Fruit fly (Drosophila melanogaster) whole organism, embryonic: ENCODE results near the gene mRpS31.

ENCODE experiments used
- ATbp ChIP-seq: fragments of 200-800 bp; sonication (Bioruptor generic); optimal IDR thresholded peaks from 2 replicates; lab custom pipeline; 2017; ENCODE audit warnings: missing biosample characterization, mild to moderate bottlenecking, missing genetic modification characterization, missing genetic modification reagents
- Abd-B ChIP-seq: fragments of 200-800 bp; sonication (Bioruptor generic); optimal IDR thresholded peaks from 2 replicates; lab custom pipeline; 2018; ENCODE audit warnings: missing biosample characterization, mild to moderate bottlenecking, missing genetic modification characterization, moderate library complexity
- Antp ChIP-seq: fragments of 200-800 bp; sonication (Bioruptor generic); optimal IDR thresholded peaks from 3 replicates; lab custom pipeline; 2016; ENCODE audit warnings: missing biosample characterization, missing genetic modification characterization
- BtbVII ChIP-seq: fragments of 200-800 bp; sonication (Bioruptor generic); optimal IDR thresholded peaks from 3 replicates; lab custom pipeline; 2017; ENCODE audit warnings: missing biosample characterization, mild to moderate bottlenecking, missing genetic modification characterization
- Bteb2 ChIP-seq: fragments of 200-800 bp; sonication (Bioruptor generic); optimal IDR thresholded peaks from 2 replicates; lab custom pipeline; 2016; ENCODE audit warnings: missing biosample characterization, missing genetic modification characterization
- CG10565 ChIP-seq: fragments of 200-800 bp; sonication (Bioruptor generic); optimal IDR thresholded peaks from 3 replicates; lab custom pipeline; 2016; ENCODE audit warnings: missing biosample characterization, mild to moderate bottlenecking, missing genetic modification characterization
- CG11456 ChIP-seq: fragments of 200-800 bp; sonication (Bioruptor generic); IDR thresholded peaks from 3 replicates; pipeline ENCODE4 v1.3.6; 2022; ENCODE audit warnings: missing biosample characterization, missing genetic modification characterization
- CG11723 ChIP-seq: fragments of 200-800 bp; sonication (Bioruptor generic); optimal IDR thresholded peaks from 2 replicates; lab custom pipeline; 2017; ENCODE audit warnings: missing biosample characterization, mild to moderate bottlenecking, missing genetic modification characterization
- CG12155 ChIP-seq: fragments of 200-800 bp; sonication (Bioruptor generic); optimal IDR thresholded peaks from 3 replicates; lab custom pipeline; 2016; ENCODE audit warnings: missing biosample characterization, missing genetic modification characterization
- CG13894 ChIP-seq: fragments of 200-800 bp; sonication (Bioruptor generic); optimal IDR thresholded peaks from 3 replicates; lab custom pipeline; 2018; ENCODE audit warnings: missing biosample characterization, mild to moderate bottlenecking, missing genetic modification characterization, moderate library complexity
- CG15011 ChIP-seq: fragments of 200-800 bp; sonication (Bioruptor generic); optimal IDR thresholded peaks from 3 replicates; lab custom pipeline; 2018; ENCODE audit warnings: missing biosample characterization, mild to moderate bottlenecking, missing genetic modification characterization
- CG16779 ChIP-seq: fragments of 200-800 bp; sonication (Bioruptor generic); IDR thresholded peaks from 2 replicates; pipeline ENCODE4 v1.3.6; 2022; ENCODE audit warnings: missing biosample characterization, missing genetic modification characterization
- CG18599 ChIP-seq: fragments of 200-800 bp; sonication (Bioruptor generic); optimal IDR thresholded peaks from 3 replicates; lab custom pipeline; 2017; ENCODE audit warnings: missing biosample characterization, missing genetic modification characterization, mild to moderate bottlenecking, moderate library complexity, missing genetic modification reagents
- CG2678 ChIP-seq: fragments of 200-800 bp; sonication (Bioruptor generic); optimal IDR thresholded peaks from 3 replicates; lab custom pipeline; 2019; ENCODE audit warnings: missing biosample characterization, mild to moderate bottlenecking, missing genetic modification characterization, moderate library complexity
- CG34376 ChIP-seq: fragments of 200-800 bp; sonication (Bioruptor generic); optimal IDR thresholded peaks from 2 replicates; lab custom pipeline; 2018; ENCODE audit warnings: missing biosample characterization, mild to moderate bottlenecking, missing genetic modification characterization
- CG34422 ChIP-seq: fragments of 200-800 bp; sonication (Bioruptor generic); IDR thresholded peaks from 3 replicates; pipeline ENCODE4 v1.3.6; 2022; ENCODE audit warnings: missing biosample characterization, missing genetic modification characterization
- CG9609 ChIP-seq: fragments of 200-800 bp; sonication (Bioruptor generic); optimal IDR thresholded peaks from 3 replicates; lab custom pipeline; 2016; ENCODE audit warnings: missing biosample characterization, missing genetic modification characterization
- D19B ChIP-seq: fragments of 200-800 bp; sonication (Bioruptor generic); optimal IDR thresholded peaks from 2 replicates; lab custom pipeline; 2017; ENCODE audit warnings: missing biosample characterization, mild to moderate bottlenecking, missing genetic modification characterization
- Dbx ChIP-seq: fragments of 200-800 bp; sonication (Bioruptor generic); IDR thresholded peaks from 3 replicates; pipeline ENCODE4 v1.3.6; 2022; ENCODE audit warnings: missing biosample characterization, missing genetic modification characterization
- HHEX ChIP-seq: fragments of 200-800 bp; sonication (Bioruptor generic); optimal IDR thresholded peaks from 3 replicates; lab custom pipeline; 2017; ENCODE audit warnings: missing biosample characterization, mild to moderate bottlenecking, missing genetic modification characterization, missing genetic modification reagents
- HLH3B ChIP-seq: fragments of 200-800 bp; sonication (Bioruptor generic); IDR thresholded peaks from 2 replicates; pipeline ENCODE4 v1.3.6; 2022; ENCODE audit warnings: missing biosample characterization, missing genetic modification characterization
- HLH54F ChIP-seq: fragments of 200-800 bp; sonication (Bioruptor generic); optimal IDR thresholded peaks from 3 replicates; lab custom pipeline; 2016; ENCODE audit warnings: missing biosample characterization, missing genetic modification characterization
- Hr3 ChIP-seq: fragments of 200-800 bp; sonication (Bioruptor generic); optimal IDR thresholded peaks from 3 replicates; lab custom pipeline; 2016; ENCODE audit warnings: missing biosample characterization, missing genetic modification characterization
- Lhr ChIP-seq: fragments of 200-800 bp; sonication (Bioruptor generic); optimal IDR thresholded peaks from 3 replicates; lab custom pipeline; 2017; ENCODE audit warnings: mild to moderate bottlenecking, missing biosample characterization, missing genetic modification reagents, missing genetic modification characterization
- Lim3 ChIP-seq: fragments of 200-800 bp; sonication (Bioruptor generic); IDR thresholded peaks from 2 replicates; pipeline ENCODE4 v1.3.6; 2022; ENCODE audit warnings: missing biosample characterization, missing genetic modification characterization
- MBD-R2 ChIP-seq: fragments of 200-800 bp; sonication (Bioruptor generic); IDR thresholded peaks from 2 replicates; pipeline ENCODE4 v1.3.6; 2022; ENCODE audit warnings: missing biosample characterization, missing genetic modification characterization
- Med ChIP-seq: fragments of 200-800 bp; sonication (Bioruptor generic); peaks from one replicate; lab custom pipeline; 2016; ENCODE audit warnings: missing biosample characterization, missing genetic modification characterization, mild to moderate bottlenecking, inconsistent platforms, moderate library complexity
- Nf-YB ChIP-seq: fragments of 200-800 bp; sonication (Bioruptor generic); optimal IDR thresholded peaks from 3 replicates; lab custom pipeline; 2019; ENCODE audit warnings: missing biosample characterization, mild to moderate bottlenecking, missing genetic modification characterization, moderate library complexity
- ab ChIP-seq: fragments of 200-800 bp; sonication (Bioruptor generic); optimal IDR thresholded peaks from 2 replicates; lab custom pipeline; 2016; ENCODE audit warnings: missing biosample characterization, missing genetic modification characterization
- ap ChIP-seq: fragments of 200-800 bp; sonication (Bioruptor generic); IDR thresholded peaks from 2 replicates; pipeline ENCODE4 v1.3.6; 2022; ENCODE audit warnings: missing biosample characterization, missing genetic modification characterization
- crol ChIP-seq: fragments of 200-800 bp; sonication (Bioruptor generic); IDR thresholded peaks from 2 replicates; pipeline ENCODE4 v1.3.6; 2022; ENCODE audit warnings: missing biosample characterization, missing genetic modification characterization
- danr ChIP-seq: fragments of 200-800 bp; sonication (Bioruptor generic); IDR thresholded peaks from 2 replicates; pipeline ENCODE4 v1.3.6; 2022; ENCODE audit warnings: missing biosample characterization, missing genetic modification characterization
- disco-r ChIP-seq: fragments of 200-800 bp; sonication (Bioruptor generic); optimal IDR thresholded peaks from 2 replicates; lab custom pipeline; 2016; ENCODE audit warnings: missing biosample characterization, missing genetic modification characterization
- eve ChIP-seq, 2 experiments: fragments of >200 bp; optimal IDR thresholded peaks; 2 replicates each; lab custom pipeline; 2017; ENCODE audit warnings: missing biosample characterization in 2 of 2, missing genetic modification characterization in 2 of 2
- ftz-f1 ChIP-seq: fragments of 200-800 bp; sonication (Bioruptor generic); optimal IDR thresholded peaks from 2 replicates; lab custom pipeline; 2016; ENCODE audit warnings: missing biosample characterization, missing genetic modification characterization
- gcm ChIP-seq: fragments of 200-800 bp; sonication (Bioruptor generic); optimal IDR thresholded peaks from 2 replicates; lab custom pipeline; 2019; ENCODE audit warnings: missing biosample characterization, mild to moderate bottlenecking, missing genetic modification characterization, moderate library complexity
- gfzf ChIP-seq: fragments of 200-800 bp; sonication (Bioruptor generic); optimal IDR thresholded peaks from 2 replicates; lab custom pipeline; 2016; ENCODE audit warnings: missing biosample characterization, mild to moderate bottlenecking, missing genetic modification characterization, moderate library complexity
- grn ChIP-seq: fragments of 200-800 bp; sonication (Bioruptor generic); optimal IDR thresholded peaks from 3 replicates; lab custom pipeline; 2017; ENCODE audit warnings: missing biosample characterization, missing genetic modification characterization
- hbn ChIP-seq: fragments of 200-800 bp; sonication (Bioruptor generic); IDR thresholded peaks from 2 replicates; pipeline ENCODE4 v1.3.6; 2022; ENCODE audit warnings: missing biosample characterization, missing genetic modification characterization; ENCODE audit not compliant: partially characterized antibody
- kay ChIP-seq: fragments of 200-800 bp; sonication (Bioruptor generic); optimal IDR thresholded peaks from 2 replicates; lab custom pipeline; 2016; ENCODE audit warnings: missing biosample characterization, missing genetic modification characterization
- klu ChIP-seq: fragments of 200-800 bp; sonication (Bioruptor generic); IDR thresholded peaks from 2 replicates; pipeline ENCODE4 v1.3.6; 2022; ENCODE audit warnings: missing biosample characterization, missing genetic modification characterization
- kni ChIP-seq: fragments of 200-800 bp; sonication (Bioruptor generic); optimal IDR thresholded peaks from 3 replicates; lab custom pipeline; 2017; ENCODE audit warnings: mild to moderate bottlenecking, missing biosample characterization, missing genetic modification reagents, missing genetic modification characterization
- lab ChIP-seq: fragments of 200-800 bp; sonication (Bioruptor generic); optimal IDR thresholded peaks from 3 replicates; lab custom pipeline; 2017; ENCODE audit warnings: missing biosample characterization, missing genetic modification characterization, mild to moderate bottlenecking, moderate library complexity, missing genetic modification reagents
- lola ChIP-seq, 3 experiments: fragments of >200 bp in 2 of 3; fragments of 200-800 bp in 1 of 3; sonication (Bioruptor generic) in 1 of 3; optimal IDR thresholded peaks; 2 replicates each; lab custom pipeline; 2017 to 2019; ENCODE audit warnings: missing biosample characterization in 3 of 3, missing genetic modification characterization in 3 of 3, mild to moderate bottlenecking in 1 of 3, moderate library complexity in 1 of 3
- pb ChIP-seq: fragments of 200-800 bp; sonication (Bioruptor generic); optimal IDR thresholded peaks from 3 replicates; lab custom pipeline; 2016; ENCODE audit warnings: missing biosample characterization, missing genetic modification characterization
- seq ChIP-seq: fragments of 200-800 bp; sonication (Bioruptor generic); IDR thresholded peaks from 2 replicates; pipeline ENCODE4 v1.3.6; 2022; ENCODE audit warnings: missing biosample characterization, missing genetic modification characterization
- stc ChIP-seq: fragments of 200-800 bp; sonication (Bioruptor generic); IDR thresholded peaks from 2 replicates; pipeline ENCODE4 v1.3.6; 2022; ENCODE audit warnings: missing biosample characterization, missing genetic modification characterization
- sug ChIP-seq: fragments of 200-800 bp; optimal IDR thresholded peaks from 2 replicates; lab custom pipeline; 2019; ENCODE audit warnings: missing biosample characterization, mild to moderate bottlenecking, missing genetic modification characterization, moderate library complexity
- tna ChIP-seq: fragments of 200-800 bp; sonication (Bioruptor generic); IDR thresholded peaks from 2 replicates; pipeline ENCODE4 v1.3.6; 2022; ENCODE audit warnings: missing biosample characterization, missing genetic modification characterization; ENCODE audit not compliant: partially characterized antibody
- tup ChIP-seq: fragments of 200-800 bp; sonication (Bioruptor generic); optimal IDR thresholded peaks from 2 replicates; lab custom pipeline; 2016; ENCODE audit warnings: missing biosample characterization, mild to moderate bottlenecking, missing genetic modification characterization, moderate library complexity

mRpS31 gene

dm6 chr3L:16001164-16001679 lies 3.8 kb upstream of the mRpS31 start (continued):
- TF ChIP-seq tup (GFP tag; lab: Kevin White, UChicago) (peak; percentile 30), lab (GFP tag; lab: Kevin White, UChicago) (peak; percentile 90), Lim3 (no peak), ftz-f1 (GFP tag; lab: Kevin White, UChicago) (no peak), CG11456 (no peak; the same call in 2 of the 3 replicates), HLH54F (GFP tag; lab: Kevin White, UChicago) (peak; percentile 86), disco-r (GFP tag; lab: Kevin White, UChicago) (peak; percentile 35), Dbx (GFP tag; lab: Robert Waterston, UW) (peak; percentile 75; the same call in 2 of the 3 replicates), HHEX (peak; percentile 62), CG18599 (GFP tag; lab: Kevin White, UChicago) (peak; percentile 91), MBD-R2 (GFP tag; lab: Robert Waterston, UW) (peak; percentile 40; the same call in 1 of the 2 replicates), CG16779 (GFP tag; lab: Robert Waterston, UW) (no peak), seq (GFP tag; lab: Robert Waterston, UW) (peak; percentile 62), Med (GFP tag; lab: Kevin White, UChicago) (peak; percentile 96), CG34376 (GFP tag; lab: Kevin White, UChicago) (peak; percentile 86), ap (GFP tag; lab: Robert Waterston, UW) (no peak), CG34422 (GFP tag; lab: Robert Waterston, UW) (peak; percentile 66; the same call in 1 of the 3 replicates), kni (no peak), CG11723 (GFP tag; lab: Kevin White, UChicago) (peak; percentile 26), tna (GFP tag; lab: Robert Waterston, UW) (0 out of 2 replicates have a peak, but pooled peaks have one; percentile 47), BtbVII (peak; percentile 82), stc (GFP tag; lab: Robert Waterston, UW) (peak; percentile 66), CG15011 (GFP tag; lab: Kevin White, UChicago) (peak; percentile 8), CG10565 (GFP tag; lab: Kevin White, UChicago) (no peak), lola (GFP tag; optimal IDR thresholded peaks at IDR 0.05; lab: Kevin White, UChicago) (no peak), ab (GFP tag; lab: Kevin White, UChicago) (peak; percentile 23), sug (tag; lab: Kevin White, UChicago) (peak; percentile 86), CG13894 (tag; lab: Kevin White, UChicago) (peak; percentile 92), CG2678 (tag; lab: Kevin White, UChicago) (peak; percentile 92), pb (GFP tag; lab: Kevin White, UChicago) (peak; percentile 60), Bteb2 (GFP tag; lab: Kevin White, UChicago) (peak; percentile 67), CG12155 (GFP tag; lab: Kevin White, UChicago) (peak; percentile 76), Antp (GFP tag; lab: Kevin White, UChicago) (peak; percentile 64), gfzf (no peak), CG9609 (GFP tag; lab: Kevin White, UChicago) (peak; percentile 75), D19B (peak; percentile 74), ATbp (GFP tag; lab: Kevin White, UChicago) (no peak), hbn (GFP tag; lab: Robert Waterston, UW) (no peak), Lhr (GFP tag; lab: Kevin White, UChicago) (no peak), danr (peak; percentile 61; the same call in 1 of the 2 replicates), gcm (GFP tag; lab: Kevin White, UChicago) (peak; percentile 71), crol (GFP tag; lab: Robert Waterston, UW) (peak; percentile 95), HLH3B (GFP tag; lab: Robert Waterston, UW) (0 out of 2 replicates have a peak, but pooled peaks have one; percentile 36), Hr3 (GFP tag; lab: Kevin White, UChicago) (peak; percentile 55), kay (GFP tag; lab: Kevin White, UChicago) (peak; percentile 67), Nf-YB (GFP tag; lab: Kevin White, UChicago) (peak; percentile 63), klu (peak; percentile 65; the same call in 1 of the 2 replicates), Abd-B (peak; percentile 51), eve (GFP tag; optimal IDR thresholded peaks at IDR 0.05; lab: Kevin White, UChicago) (peak in 1 of 2 experiments; percentile 85), grn (GFP tag; lab: Kevin White, UChicago) (no peak)
